Fruit fly (Drosophila melanogaster) whole organism, adult: ENCODE data around the gene CG7402.

ENCODE experiments used
- CG11617 ChIP-seq: fragments of 200-800 bp; sonication (Bioruptor generic); optimal IDR thresholded peaks from 2 replicates; lab custom pipeline; 2017; ENCODE audit warnings: mild to moderate bottlenecking, missing biosample characterization, missing genetic modification reagents, missing genetic modification characterization
- CG12768 ChIP-seq: fragments of 200-800 bp; sonication (Bioruptor generic); optimal IDR thresholded peaks from 2 replicates; lab custom pipeline; 2017; ENCODE audit warnings: missing biosample characterization, missing genetic modification characterization, mild to moderate bottlenecking, moderate library complexity, missing genetic modification reagents
- CG14711 ChIP-seq: fragments of 200-800 bp; sonication (Bioruptor generic); optimal IDR thresholded peaks from 2 replicates; lab custom pipeline; 2018; ENCODE audit warnings: missing biosample characterization, mild to moderate bottlenecking, missing genetic modification characterization, moderate library complexity
- CG1620 ChIP-seq: fragments of 200-800 bp; sonication (Bioruptor generic); optimal IDR thresholded peaks from 2 replicates; lab custom pipeline; 2016; ENCODE audit warnings: missing biosample characterization, missing genetic modification characterization
- CG33017 ChIP-seq: fragments of 200-800 bp; sonication (Bioruptor generic); optimal IDR thresholded peaks from 2 replicates; lab custom pipeline; 2018; ENCODE audit warnings: missing biosample characterization, mild to moderate bottlenecking, missing genetic modification characterization, moderate library complexity
- CG5204 ChIP-seq: fragments of 200-800 bp; sonication (Bioruptor generic); optimal IDR thresholded peaks from 2 replicates; lab custom pipeline; 2016; ENCODE audit warnings: missing biosample characterization, missing genetic modification characterization
- CG7045 ChIP-seq: fragments of 200-800 bp; sonication (Bioruptor generic); optimal IDR thresholded peaks from 2 replicates; lab custom pipeline; 2017; ENCODE audit warnings: missing biosample characterization, mild to moderate bottlenecking, missing genetic modification characterization
- CG7101 ChIP-seq: fragments of 200-800 bp; sonication (Bioruptor generic); optimal IDR thresholded peaks from 2 replicates; lab custom pipeline; 2018; ENCODE audit warnings: missing biosample characterization, mild to moderate bottlenecking, missing genetic modification characterization, moderate library complexity
- Clk ChIP-seq: fragments of 200-800 bp; sonication (Bioruptor generic); optimal IDR thresholded peaks from 2 replicates; lab custom pipeline; 2017; ENCODE audit warnings: missing biosample characterization, missing genetic modification characterization
- Crg-1 ChIP-seq: fragments of 200-800 bp; sonication (Bioruptor generic); optimal IDR thresholded peaks from 2 replicates; lab custom pipeline; 2016; ENCODE audit warnings: missing biosample characterization, missing genetic modification characterization
- Hr96 ChIP-seq: fragments of 200-800 bp; sonication (Bioruptor generic); optimal IDR thresholded peaks from 2 replicates; lab custom pipeline; 2016; ENCODE audit warnings: missing biosample characterization, missing genetic modification characterization
- Mnt ChIP-seq: fragments of 200-800 bp; sonication (Bioruptor generic); optimal IDR thresholded peaks from 2 replicates; lab custom pipeline; 2016; ENCODE audit warnings: missing biosample characterization, mild to moderate bottlenecking, missing genetic modification characterization
- bab1 ChIP-seq: fragments of 200-800 bp; sonication (Bioruptor generic); optimal IDR thresholded peaks from 3 replicates; lab custom pipeline; 2019; ENCODE audit warnings: missing biosample characterization, mild to moderate bottlenecking, missing genetic modification characterization, moderate library complexity
- cic ChIP-seq: fragments of 200-800 bp; sonication (Bioruptor generic); optimal IDR thresholded peaks from 2 replicates; lab custom pipeline; 2017; ENCODE audit warnings: missing biosample characterization, mild to moderate bottlenecking, missing genetic modification characterization, moderate library complexity
- cnc ChIP-seq, 2 experiments: fragments of >200 bp; optimal IDR thresholded peaks; 2 replicates each; lab custom pipeline; 2017
- kay ChIP-seq: fragments of 200-800 bp; sonication (Bioruptor generic); peaks from one replicate; lab custom pipeline; 2016; ENCODE audit warnings: missing biosample characterization, missing genetic modification characterization, borderline replicate concordance
- ovo ChIP-seq: fragments of 200-800 bp; sonication (Bioruptor generic); optimal IDR thresholded peaks from 2 replicates; lab custom pipeline; 2016; ENCODE audit warnings: missing biosample characterization, missing genetic modification characterization
- pad ChIP-seq: fragments of 200-800 bp; sonication (Bioruptor generic); optimal IDR thresholded peaks from 3 replicates; lab custom pipeline; 2017; ENCODE audit warnings: missing biosample characterization, missing genetic modification characterization, mild to moderate bottlenecking, moderate library complexity, missing genetic modification reagents
- tj ChIP-seq: fragments of 200-800 bp; sonication (Bioruptor generic); optimal IDR thresholded peaks from 3 replicates; lab custom pipeline; 2017; ENCODE audit warnings: missing biosample characterization, mild to moderate bottlenecking, missing genetic modification characterization, moderate library complexity
- toe ChIP-seq: fragments of 200-800 bp; sonication (Bioruptor generic); optimal IDR thresholded peaks from 2 replicates; lab custom pipeline; 2016; ENCODE audit warnings: missing biosample characterization, missing genetic modification characterization

The CG7402 gene

DNA sequence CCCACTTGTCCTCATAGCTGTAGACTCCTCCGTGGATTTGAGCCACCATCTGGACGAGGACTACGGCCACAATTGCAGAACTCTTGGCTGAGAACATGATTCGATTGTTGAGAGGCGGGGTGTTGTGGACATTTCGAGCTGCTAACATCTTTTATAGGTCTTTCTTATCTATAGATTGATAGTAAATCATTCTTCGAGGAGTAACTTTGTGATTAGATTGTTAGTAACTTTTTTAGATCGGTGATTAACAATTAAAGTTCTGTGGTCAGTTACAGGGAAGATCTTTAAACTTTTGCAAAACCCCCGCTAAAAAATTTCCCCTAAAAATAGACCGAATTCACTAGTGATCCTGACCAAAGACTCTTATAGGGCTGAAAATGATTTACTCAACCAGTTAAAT lies 960 bp upstream of the CG7402 start, which contains the start of gene CG16775:
CG16775 (minus strand) TSS at position 101 of the 400 bp plus-strand sequence.
- no peak for TF ChIP-seq bab1 (GFP tag; lab: Kevin White, UChicago)
- TF ChIP-seq CG1620 (GFP tag; lab: Kevin White, UChicago) = no peak
- TF ChIP-seq CG5204 (GFP tag; lab: Kevin White, UChicago) = no peak
- TF ChIP-seq Hr96 (GFP tag; lab: Kevin White, UChicago) = no peak
- TF ChIP-seq cnc (optimal IDR thresholded peaks at IDR 0.05; lab: Kevin White, UChicago) = no peak
- no peak for TF ChIP-seq CG11617 (GFP tag; lab: Kevin White, UChicago)
- TF ChIP-seq CG7045 (GFP tag; lab: Kevin White, UChicago) = no peak
- no peak for TF ChIP-seq Crg-1 (GFP tag; lab: Kevin White, UChicago)
- TF ChIP-seq toe (GFP tag; lab: Kevin White, UChicago) = no peak
- TF ChIP-seq Mnt (GFP tag; lab: Kevin White, UChicago) = no peak
- TF ChIP-seq CG33017 = no peak
- TF ChIP-seq CG7101 = no peak
- TF ChIP-seq ovo (GFP tag; lab: Kevin White, UChicago) = no peak
- no peak for TF ChIP-seq pad
- TF ChIP-seq CG12768 (GFP tag; lab: Kevin White, UChicago) = no peak
- TF ChIP-seq CG14711 (tag; lab: Kevin White, UChicago) = no peak
- no peak for TF ChIP-seq cic (GFP tag; lab: Kevin White, UChicago)

DNA sequence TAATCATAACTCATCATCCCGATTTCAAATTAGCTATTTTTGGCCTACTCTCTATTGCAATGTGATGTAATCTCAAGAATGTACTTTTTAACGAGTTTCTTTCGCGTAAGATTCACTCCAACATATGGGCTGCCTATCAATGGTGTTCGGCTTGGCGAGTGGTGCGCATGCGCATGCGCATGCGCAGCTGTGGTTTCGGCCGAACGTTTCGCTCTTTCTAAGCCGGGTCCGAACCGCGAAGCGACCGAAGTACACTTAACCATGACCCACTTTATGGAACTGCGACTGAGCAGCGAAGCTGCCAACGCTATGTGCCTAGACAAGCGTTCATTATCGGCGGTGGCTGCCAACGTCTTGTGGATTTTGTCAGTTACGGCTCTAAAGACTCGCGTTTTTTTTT lies 6.2 kb downstream of the CG7402 start:
- no peak for TF ChIP-seq kay (GFP tag; lab: Kevin White, UChicago)
- TF ChIP-seq Mnt (GFP tag; lab: Kevin White, UChicago) = no peak
- no peak for TF ChIP-seq bab1 (GFP tag; lab: Kevin White, UChicago)
- no peak for TF ChIP-seq CG11617 (GFP tag; lab: Kevin White, UChicago)
- no peak for TF ChIP-seq pad
- no peak for TF ChIP-seq Hr96 (GFP tag; lab: Kevin White, UChicago)
- no peak for TF ChIP-seq tj (GFP tag; lab: Kevin White, UChicago)
- TF ChIP-seq Crg-1 (GFP tag; lab: Kevin White, UChicago) = no peak
- no peak for TF ChIP-seq CG33017
- TF ChIP-seq CG14711 (tag; lab: Kevin White, UChicago) = no peak
- TF ChIP-seq cnc (optimal IDR thresholded peaks at IDR 0.05; lab: Kevin White, UChicago) = no peak
- no peak for TF ChIP-seq Clk (GFP tag; lab: Kevin White, UChicago)
- no peak for TF ChIP-seq toe (GFP tag; lab: Kevin White, UChicago)
- no peak for TF ChIP-seq CG5204 (GFP tag; lab: Kevin White, UChicago)
- TF ChIP-seq CG7101 = no peak
- no peak for TF ChIP-seq CG12768 (GFP tag; lab: Kevin White, UChicago)
- no peak for TF ChIP-seq cic (GFP tag; lab: Kevin White, UChicago)

DNA sequence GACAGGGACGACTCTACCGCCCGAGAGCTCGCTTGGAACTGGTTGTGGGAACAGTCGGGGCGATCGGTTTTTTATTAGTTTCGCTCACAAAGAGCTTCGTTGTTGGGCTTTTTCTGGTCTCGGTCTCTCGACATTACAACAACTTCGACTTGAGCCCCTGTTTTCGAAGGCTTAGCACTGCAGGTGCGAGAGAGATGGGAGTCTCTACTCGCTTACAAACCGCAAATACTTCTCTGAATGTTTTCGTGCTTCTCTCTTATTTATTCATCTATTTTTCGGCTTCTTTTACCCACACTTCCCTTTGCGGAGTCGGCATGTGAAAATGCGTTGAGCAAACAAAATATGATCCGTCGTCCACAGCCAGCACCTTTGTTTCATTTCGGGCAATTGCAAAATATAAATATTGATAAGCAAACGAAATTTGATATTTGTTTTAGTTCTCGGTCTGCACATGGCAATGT lies 8.3 kb downstream of the CG7402 start, which contains the start of gene Tsp74F:
Tsp74F (minus strand) TSS at position 48 of the 461 bp plus-strand sequence.
- TF ChIP-seq pad (peak; percentile 94), CG7045 (GFP tag; lab: Kevin White, UChicago) (no peak), tj (GFP tag; lab: Kevin White, UChicago) (peak; percentile 99)

DNA sequence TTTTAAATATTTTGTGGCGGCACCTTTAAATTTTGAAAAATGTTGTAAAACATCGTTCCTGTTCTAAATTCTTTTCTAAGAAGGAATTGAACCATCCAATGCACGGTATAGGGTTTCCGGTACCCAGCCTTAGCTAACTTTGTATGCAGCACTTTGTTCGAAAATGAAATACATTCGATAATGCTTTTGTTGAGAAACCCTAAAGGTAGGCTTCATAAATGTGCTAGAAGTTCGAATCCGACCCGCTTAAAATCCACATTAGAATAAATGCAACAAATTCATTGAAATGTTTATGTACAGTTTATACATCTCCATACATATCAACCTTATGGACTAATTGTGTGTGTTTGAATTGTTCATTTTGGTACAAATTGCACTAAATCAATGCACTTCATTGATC lies 11.1 kb downstream of the CG7402 start:
- TF ChIP-seq bab1 (GFP tag; lab: Kevin White, UChicago) = peak; percentile 48
- no peak for TF ChIP-seq CG14711 (tag; lab: Kevin White, UChicago)

DNA sequence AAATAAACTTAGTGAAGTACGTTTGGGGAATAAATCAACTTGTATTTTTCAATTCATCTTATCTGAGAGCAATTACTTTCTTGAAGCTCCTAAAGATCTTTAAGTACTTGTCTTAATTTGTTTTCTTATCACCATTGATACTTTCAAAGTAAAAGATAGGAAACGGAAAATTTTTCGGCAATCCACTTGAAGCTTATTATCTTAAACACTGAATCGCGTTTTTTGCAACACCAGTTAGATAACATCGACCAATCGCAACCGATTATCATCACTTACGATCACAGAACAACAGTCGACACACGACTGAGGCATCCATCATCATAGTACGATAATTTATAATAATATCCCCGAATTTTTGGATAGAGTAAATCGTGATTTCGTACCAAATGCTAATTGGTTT lies 14.7 kb downstream of the CG7402 start:
- TF ChIP-seq ovo (GFP tag; lab: Kevin White, UChicago) (no peak), bab1 (GFP tag; lab: Kevin White, UChicago) (no peak), toe (GFP tag; lab: Kevin White, UChicago) (no peak), CG7101 (no peak)

DNA sequence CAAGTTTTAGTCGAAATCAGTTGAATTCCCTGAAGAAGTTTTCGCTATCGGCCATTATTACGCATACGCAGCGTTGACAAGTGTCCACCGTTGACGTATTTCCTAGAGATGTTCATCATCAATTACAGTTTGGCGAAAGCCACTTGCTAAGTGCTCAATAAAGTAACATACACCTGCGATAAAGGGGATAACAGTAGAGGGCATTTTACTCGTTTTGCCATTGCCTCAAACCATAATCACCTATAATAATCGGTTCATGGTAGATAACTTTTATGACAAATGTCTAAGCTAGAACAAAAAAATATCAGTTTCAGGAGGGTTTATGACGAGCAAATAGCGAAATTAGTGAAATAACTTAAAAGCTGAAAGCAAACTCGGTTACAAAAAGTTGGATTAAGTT lies 15.1 kb downstream of the CG7402 start:
- peak; percentile 12 for TF ChIP-seq CG5204 (GFP tag; lab: Kevin White, UChicago)
- no peak for TF ChIP-seq CG11617 (GFP tag; lab: Kevin White, UChicago)
- peak; percentile 30 for TF ChIP-seq CG7045 (GFP tag; lab: Kevin White, UChicago)
- TF ChIP-seq bab1 (GFP tag; lab: Kevin White, UChicago) = no peak
- no peak for TF ChIP-seq ovo (GFP tag; lab: Kevin White, UChicago)
- no peak for TF ChIP-seq CG14711 (tag; lab: Kevin White, UChicago)
- TF ChIP-seq toe (GFP tag; lab: Kevin White, UChicago) = no peak
- TF ChIP-seq kay (GFP tag; lab: Kevin White, UChicago) = peak; percentile 80
- TF ChIP-seq CG33017 = peak; percentile 14
- TF ChIP-seq cic (GFP tag; lab: Kevin White, UChicago) = peak; percentile 57
- TF ChIP-seq cnc (optimal IDR thresholded peaks at IDR 0.05; lab: Kevin White, UChicago) = no peak
- TF ChIP-seq CG7101 = no peak
- no peak for TF ChIP-seq pad
- no peak for TF ChIP-seq tj (GFP tag; lab: Kevin White, UChicago)
- TF ChIP-seq CG12768 (GFP tag; lab: Kevin White, UChicago) = no peak
- TF ChIP-seq Crg-1 (GFP tag; lab: Kevin White, UChicago) = no peak
- no peak for TF ChIP-seq Mnt (GFP tag; lab: Kevin White, UChicago)
- TF ChIP-seq Hr96 (GFP tag; lab: Kevin White, UChicago) = no peak
